Worm (Caenorhabditis elegans) whole organism, late embryonic: ENCODE measurements around the gene nud-1.

ENCODE experiments used
- ama-1 ChIP-seq: fragments of 150-350 bp; optimal IDR thresholded peaks from 2 replicates; lab custom pipeline; 2014
- elt-4 ChIP-seq: sonication (generic microtip); optimal IDR thresholded peaks from 2 replicates; lab custom pipeline; 2016; ENCODE audit warnings: missing genetic modification characterization, missing compliant biosample characterization

DNA sequence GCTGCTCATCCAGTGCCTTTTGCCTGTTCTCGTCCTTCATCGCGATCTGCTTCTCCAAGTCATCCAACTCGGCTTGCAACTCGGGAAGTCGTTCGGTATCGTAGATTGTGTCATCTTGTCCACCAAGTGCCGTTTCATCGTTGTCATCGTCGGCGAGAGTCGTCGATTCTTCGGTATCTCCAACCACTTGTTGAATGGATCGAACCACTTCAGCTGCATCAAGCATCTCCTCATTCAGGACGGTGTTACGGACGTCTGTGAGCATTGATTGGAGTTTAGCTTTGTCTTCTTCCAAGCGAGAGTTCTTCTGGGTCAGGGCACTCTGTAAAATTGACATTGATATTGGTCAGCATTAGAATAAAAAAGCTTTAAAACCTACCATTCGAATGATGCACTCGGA, 35.8 kb upstream of the nud-1 start:
- TF ChIP-seq elt-4 (tag; lab: Kevin White, UChicago) = no peak
- TF ChIP-seq ama-1 (lab: Kevin White, UChicago) = no peak
